Fruit fly (Drosophila melanogaster): ENCODE data around the gene CG10948.
A peak's percentile ranks its signal among the peaks of the same experiment; 100 is the strongest.

- TF ChIP-seq CG8478 (optimal IDR thresholded peaks at IDR 0.05) (no peak), usp (GFP tag; optimal IDR thresholded peaks at IDR 0.05) (no peak), EcR (GFP tag; optimal IDR thresholded peaks at IDR 0.05) (peak; percentile 75 to 88), psq (optimal IDR thresholded peaks at IDR 0.05) (no peak)
Measured at dm6 chr3L:12800167-12800566, 49.8 kb downstream of the CG10948 start.
